Worm (Caenorhabditis elegans) whole organism, L2 larva: Measurements from ENCODE around the gene K07F5.6.

Source experiments
- ama-1 ChIP-seq: fragments of 150-350 bp; optimal IDR thresholded peaks from 2 replicates; lab custom pipeline; 2018; ENCODE audit warnings: inconsistent platforms
- nhr-23 ChIP-seq: fragments of 150-350 bp; optimal IDR thresholded peaks from 2 replicates; lab custom pipeline; 2014; ENCODE audit warnings: missing biosample characterization, missing genetic modification reagents, missing genetic modification characterization
- nhr-237 ChIP-seq: fragments of 150-350 bp; optimal IDR thresholded peaks from 2 replicates; lab custom pipeline; 2014; ENCODE audit warnings: missing biosample characterization, missing genetic modification characterization
- nhr-77 ChIP-seq: fragments of 150-350 bp; optimal IDR thresholded peaks from 2 replicates; lab custom pipeline; 2014; ENCODE audit warnings: missing biosample characterization, missing genetic modification characterization
- snpc-4 ChIP-seq: fragments of 150-350 bp; optimal IDR thresholded peaks from 2 replicates; lab custom pipeline; 2014; ENCODE audit warnings: missing biosample characterization, missing genetic modification characterization
- unc-55 ChIP-seq: fragments of 150-350 bp; sonication (generic microtip); optimal IDR thresholded peaks from 3 replicates; lab custom pipeline; 2014; ENCODE audit warnings: missing biosample characterization, missing genetic modification reagents, missing genetic modification characterization
- ztf-11 ChIP-seq: sonication (generic microtip); optimal IDR thresholded peaks from 2 replicates; lab custom pipeline; 2017; ENCODE audit warnings: missing biosample characterization, missing genetic modification characterization

- TF ChIP-seq nhr-237 (tag; lab: Kevin White, UChicago): no peak
- TF ChIP-seq nhr-77 (tag; lab: Kevin White, UChicago): no peak
- no peak for TF ChIP-seq ama-1 (lab: Kevin White, UChicago)
- TF ChIP-seq ztf-11 (tag; lab: Kevin White, UChicago): no peak
- TF ChIP-seq unc-55 (GFP tag; lab: Kevin White, UChicago): no peak
- TF ChIP-seq nhr-23 (tag; lab: Kevin White, UChicago): no peak
- TF ChIP-seq snpc-4 (tag; lab: Kevin White, UChicago): no peak
Measured at ce11 chrIV:9797304-9798003, 49.0 kb downstream of the K07F5.6 start, which contains the start of gene T13F2.2.
